Worm (Caenorhabditis elegans) whole organism, L2 larva: ENCODE data around the gene elo-7.
A peak's percentile ranks its signal among the peaks of the same experiment; 100 is the strongest.

Experiments
- C34F6.9 ChIP-seq: fragments of 150-350 bp; optimal IDR thresholded peaks from 2 replicates; lab custom pipeline; 2014; ENCODE audit warnings: missing biosample characterization, missing genetic modification characterization
- R02D3.7 ChIP-seq: fragments of 150-350 bp; optimal IDR thresholded peaks from 2 replicates; lab custom pipeline; 2014; ENCODE audit warnings: missing biosample characterization, missing genetic modification characterization
- alr-1 ChIP-seq: fragments of 150-350 bp; optimal IDR thresholded peaks from 2 replicates; lab custom pipeline; 2014; ENCODE audit warnings: missing biosample characterization, missing genetic modification characterization
- blmp-1 ChIP-seq: sonication (generic microtip); optimal IDR thresholded peaks from 2 replicates; lab custom pipeline; 2017; ENCODE audit warnings: missing genetic modification characterization, mild to moderate bottlenecking, missing compliant biosample characterization, antibody characterized with exemption, moderate library complexity; ENCODE audit not compliant: insufficient read depth
- ceh-16 ChIP-seq: fragments of 150-350 bp; optimal IDR thresholded peaks from 2 replicates; lab custom pipeline; 2014; ENCODE audit warnings: missing biosample characterization, missing genetic modification characterization
- crh-2 ChIP-seq: sonication (generic microtip); optimal IDR thresholded peaks from 2 replicates; lab custom pipeline; 2017; ENCODE audit warnings: missing biosample characterization, missing genetic modification characterization
- dmd-4 ChIP-seq: sonication (generic microtip); optimal IDR thresholded peaks from 2 replicates; lab custom pipeline; 2017; ENCODE audit warnings: missing biosample characterization, missing genetic modification characterization
- egl-27 ChIP-seq: sonication (generic microtip); optimal IDR thresholded peaks from 3 replicates; lab custom pipeline; 2017; ENCODE audit warnings: missing biosample characterization, missing genetic modification reagents, missing genetic modification characterization
- elt-1 ChIP-seq: fragments of 150-350 bp; optimal IDR thresholded peaks from 2 replicates; lab custom pipeline; 2014; ENCODE audit warnings: missing biosample characterization, missing genetic modification characterization
- fos-1 ChIP-seq: fragments of 150-350 bp; optimal IDR thresholded peaks from 2 replicates; lab custom pipeline; 2014; ENCODE audit warnings: missing biosample characterization, missing genetic modification characterization
- gmeb-1 ChIP-seq: fragments of 150-350 bp; optimal IDR thresholded peaks from 2 replicates; lab custom pipeline; 2014; ENCODE audit warnings: missing biosample characterization, missing genetic modification characterization
- lin-11 ChIP-seq: fragments of 150-350 bp; sonication (generic microtip); optimal IDR thresholded peaks from 2 replicates; lab custom pipeline; 2014; ENCODE audit warnings: missing biosample characterization, missing genetic modification characterization, inconsistent platforms, mixed read lengths
- lin-13 ChIP-seq: fragments of 150-350 bp; optimal IDR thresholded peaks from 2 replicates; lab custom pipeline; 2014; ENCODE audit warnings: missing biosample characterization, missing genetic modification reagents, missing genetic modification characterization
- lin-39 ChIP-seq: fragments of 150-350 bp; optimal IDR thresholded peaks from 2 replicates; lab custom pipeline; 2014; ENCODE audit warnings: missing biosample characterization, missing genetic modification reagents, missing genetic modification characterization
- lsy-2 ChIP-seq, 2 experiments: fragments of 150-350 bp in 1 of 2; sonication (generic microtip) in 1 of 2; optimal IDR thresholded peaks; 2 replicates each; lab custom pipeline; 2014 to 2017; ENCODE audit warnings: missing biosample characterization in 2 of 2, missing genetic modification characterization in 2 of 2
- mab-5 ChIP-seq: fragments of 150-350 bp; optimal IDR thresholded peaks from 2 replicates; lab custom pipeline; 2014; ENCODE audit warnings: missing biosample characterization, missing genetic modification characterization
- mdl-1 ChIP-seq, 2 experiments: fragments of 150-350 bp in 1 of 2; sonication (generic microtip) in 1 of 2; optimal IDR thresholded peaks; 2 replicates each; lab custom pipeline; 2017; ENCODE audit warnings: missing biosample characterization in 2 of 2, missing genetic modification characterization in 2 of 2
- nhr-10 ChIP-seq: sonication (generic microtip); optimal IDR thresholded peaks from 2 replicates; lab custom pipeline; 2017; ENCODE audit warnings: missing biosample characterization, missing genetic modification characterization
- nhr-11 ChIP-seq: fragments of 150-350 bp; optimal IDR thresholded peaks from 2 replicates; lab custom pipeline; 2014; ENCODE audit warnings: missing biosample characterization, missing genetic modification characterization
- nhr-12 ChIP-seq: fragments of 150-350 bp; optimal IDR thresholded peaks from 2 replicates; lab custom pipeline; 2014; ENCODE audit warnings: missing biosample characterization, missing genetic modification characterization
- nhr-129 ChIP-seq: fragments of 150-350 bp; optimal IDR thresholded peaks from 2 replicates; lab custom pipeline; 2014; ENCODE audit warnings: missing biosample characterization, missing genetic modification characterization
- nhr-21 ChIP-seq: fragments of 150-350 bp; optimal IDR thresholded peaks from 2 replicates; lab custom pipeline; 2014; ENCODE audit warnings: missing biosample characterization, missing genetic modification characterization
- nhr-23 ChIP-seq: fragments of 150-350 bp; optimal IDR thresholded peaks from 2 replicates; lab custom pipeline; 2014; ENCODE audit warnings: missing biosample characterization, missing genetic modification reagents, missing genetic modification characterization
- nhr-237 ChIP-seq: fragments of 150-350 bp; optimal IDR thresholded peaks from 2 replicates; lab custom pipeline; 2014; ENCODE audit warnings: missing biosample characterization, missing genetic modification characterization
- nhr-25 ChIP-seq: fragments of 150-350 bp; sonication (generic microtip); optimal IDR thresholded peaks from 3 replicates; lab custom pipeline; 2014; ENCODE audit warnings: missing biosample characterization, missing genetic modification characterization
- nhr-77 ChIP-seq: fragments of 150-350 bp; optimal IDR thresholded peaks from 2 replicates; lab custom pipeline; 2014; ENCODE audit warnings: missing biosample characterization, missing genetic modification characterization
- peb-1 ChIP-seq: fragments of 150-350 bp; optimal IDR thresholded peaks from 2 replicates; lab custom pipeline; 2014; ENCODE audit warnings: missing biosample characterization, missing genetic modification characterization
- sma-3 ChIP-seq: sonication (generic microtip); optimal IDR thresholded peaks from 2 replicates; lab custom pipeline; 2016; ENCODE audit warnings: missing genetic modification reagents, missing genetic modification characterization, missing compliant biosample characterization
- sma-9 ChIP-seq, 2 experiments: fragments of 150-350 bp in 1 of 2; sonication (generic microtip) in 1 of 2; optimal IDR thresholded peaks; 2 replicates each; lab custom pipeline; 2014 to 2016; ENCODE audit warnings: missing genetic modification characterization in 2 of 2, mild to moderate bottlenecking in 1 of 2, missing biosample characterization in 1 of 2, missing compliant biosample characterization in 1 of 2, missing genetic modification reagents in 1 of 2, moderate library complexity in 1 of 2
- snpc-4 ChIP-seq: fragments of 150-350 bp; optimal IDR thresholded peaks from 2 replicates; lab custom pipeline; 2014; ENCODE audit warnings: missing biosample characterization, missing genetic modification characterization
- unc-39 ChIP-seq: fragments of 150-350 bp; optimal IDR thresholded peaks from 2 replicates; lab custom pipeline; 2014; ENCODE audit warnings: missing biosample characterization, missing genetic modification characterization
- unc-55 ChIP-seq: fragments of 150-350 bp; sonication (generic microtip); optimal IDR thresholded peaks from 3 replicates; lab custom pipeline; 2014; ENCODE audit warnings: missing biosample characterization, missing genetic modification reagents, missing genetic modification characterization
- unc-62 ChIP-seq: fragments of 150-350 bp; optimal IDR thresholded peaks from 2 replicates; lab custom pipeline; 2014; ENCODE audit warnings: missing biosample characterization, missing genetic modification reagents, missing genetic modification characterization

The elo-7 gene

DNA sequence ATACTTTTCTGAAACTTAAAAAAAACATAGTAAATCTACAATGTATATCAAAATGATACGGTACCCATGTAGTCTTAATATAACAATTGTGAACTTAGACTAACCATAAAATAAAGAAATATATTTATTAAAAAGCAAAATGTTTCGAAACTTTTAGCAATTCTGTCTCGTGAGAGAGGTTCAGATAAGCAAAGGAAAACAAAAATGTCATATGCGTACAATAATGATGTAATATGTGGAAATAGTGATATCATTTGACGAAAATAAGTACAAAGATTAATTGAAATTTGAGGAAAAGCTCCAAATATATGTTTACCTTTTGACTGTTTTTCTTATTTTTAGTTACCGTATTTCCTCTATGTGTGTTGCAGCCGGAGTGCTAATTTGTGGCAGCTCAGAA lies 15.6 kb upstream of the elo-7 start:
- no peak for TF ChIP-seq unc-62 (GFP tag; lab: Kevin White, UChicago)
- peak; percentile 91 for TF ChIP-seq nhr-129
- TF ChIP-seq nhr-25 (tag; lab: Kevin White, UChicago), result peak; percentile 0

ce11 chrIV:9516831-9517230 lies 12.9 kb upstream of the elo-7 start, which contains the start of gene C33A12.19:
Gene C33A12.19 (plus strand): TSS chrIV:9516999.
- peak; percentile 44 for TF ChIP-seq gmeb-1 (tag; lab: Kevin White, UChicago)
- TF ChIP-seq nhr-10, result no peak
- TF ChIP-seq lsy-2 (tag; optimal IDR thresholded peaks at IDR 0.05; lab: Kevin White, UChicago), result peak in 1 of 2 experiments; percentile 32
- TF ChIP-seq blmp-1 (tag; lab: Kevin White, UChicago), result peak; percentile 59
- peak; percentile 28 for TF ChIP-seq nhr-25 (tag; lab: Kevin White, UChicago)
- TF ChIP-seq nhr-21 (tag; lab: Kevin White, UChicago), result peak; percentile 40
- no peak for TF ChIP-seq elt-1 (tag; lab: Kevin White, UChicago)
- TF ChIP-seq nhr-129, result peak; percentile 19
- no peak for TF ChIP-seq nhr-237
- no peak for TF ChIP-seq lin-39 (tag; lab: Kevin White, UChicago)
- no peak for TF ChIP-seq R02D3.7 (tag; lab: Kevin White, UChicago)
- peak; percentile 30 for TF ChIP-seq fos-1 (tag; lab: Kevin White, UChicago)
- TF ChIP-seq sma-9 (GFP tag; optimal IDR thresholded peaks at IDR 0.05; lab: Kevin White, UChicago), result peak; percentile 66
- TF ChIP-seq sma-9 (tag; optimal IDR thresholded peaks at IDR 0.05; lab: Kevin White, UChicago), result no peak
- peak; percentile 53 for TF ChIP-seq sma-3 (GFP tag; lab: Kevin White, UChicago)
- no peak for TF ChIP-seq mab-5 (tag; lab: Kevin White, UChicago)

DNA sequence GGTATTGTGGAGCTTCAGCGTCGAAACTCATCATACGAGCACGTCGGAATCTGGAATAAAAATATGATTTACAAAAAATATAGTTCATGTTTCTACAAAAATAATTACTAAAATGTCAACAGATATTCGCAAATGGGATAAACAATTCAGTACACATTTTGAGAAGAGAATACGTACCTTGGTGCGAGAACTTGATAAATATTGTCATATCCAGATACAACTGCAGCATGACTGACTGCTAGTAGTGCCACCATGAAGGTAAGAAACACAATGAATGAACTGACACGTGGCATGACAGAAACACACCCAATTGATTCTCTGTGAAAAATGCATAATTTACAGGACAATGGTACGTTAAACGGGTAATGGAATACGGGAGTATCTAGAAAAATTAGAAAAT lies 11.1 kb upstream of the elo-7 start, which contains the start of gene nlp-35:
nlp-35 (minus strand) TSS at position 319 of the 400 bp plus-strand sequence.
- TF ChIP-seq nhr-21 (tag; lab: Kevin White, UChicago), result peak; percentile 25
- no peak for TF ChIP-seq mab-5 (tag; lab: Kevin White, UChicago)

- TF ChIP-seq mdl-1 (tag; optimal IDR thresholded peaks at IDR 0.05; lab: Kevin White, UChicago) (no peak), nhr-237 (no peak), unc-62 (GFP tag; lab: Kevin White, UChicago) (no peak), lin-11 (no peak), dmd-4 (tag; lab: Kevin White, UChicago) (no peak), peb-1 (no peak), nhr-23 (tag; lab: Kevin White, UChicago) (no peak)
- TF ChIP-seq, all 48 proteins: peak for 0
These were observed 9.1 kb upstream of the elo-7 start for ce11 chrIV:9520629-9521028.

ce11 chrIV:9523139-9523538 lies 6.6 kb upstream of the elo-7 start:
- TF ChIP-seq alr-1 (tag; lab: Kevin White, UChicago) (no peak), ceh-16 (tag; lab: Kevin White, UChicago) (no peak)

ce11 chrIV:9524849-9525460 lies 4.8 kb upstream of the elo-7 start, which contains the start of gene ndua-5:
Gene ndua-5 (minus strand): TSS chrIV:9524899.
- TF ChIP-seq mab-5 (tag; lab: Kevin White, UChicago) (no peak), nhr-11 (tag; lab: Kevin White, UChicago) (no peak), dmd-4 (tag; lab: Kevin White, UChicago) (no peak), lin-39 (tag; lab: Kevin White, UChicago) (no peak), mdl-1 (tag; optimal IDR thresholded peaks at IDR 0.05; lab: Kevin White, UChicago) (no peak), fos-1 (tag; lab: Kevin White, UChicago) (peak; percentile 6), nhr-12 (tag; lab: Kevin White, UChicago) (no peak), egl-27 (tag; lab: Kevin White, UChicago) (no peak), lin-11 (no peak), nhr-129 (no peak), C34F6.9 (tag; lab: Kevin White, UChicago) (peak; percentile 39), snpc-4 (tag; lab: Kevin White, UChicago) (peak; percentile 68), gmeb-1 (tag; lab: Kevin White, UChicago) (peak; percentile 87), lin-13 (peak; percentile 27), sma-3 (GFP tag; lab: Kevin White, UChicago) (peak; percentile 28), crh-2 (tag; lab: Kevin White, UChicago) (peak; percentile 36), lsy-2 (tag; optimal IDR thresholded peaks at IDR 0.05; lab: Kevin White, UChicago) (peak in 1 of 2 experiments; percentile 70), sma-9 (GFP tag; optimal IDR thresholded peaks at IDR 0.05; lab: Kevin White, UChicago) (peak; percentile 12), sma-9 (tag; optimal IDR thresholded peaks at IDR 0.05; lab: Kevin White, UChicago) (no peak), nhr-25 (tag; lab: Kevin White, UChicago) (peak; percentile 21), unc-39 (tag; lab: Kevin White, UChicago) (no peak), nhr-77 (no peak), unc-55 (GFP tag; lab: Kevin White, UChicago) (peak; percentile 33)
